Fruit fly (Drosophila melanogaster) Kc167 (cell line): ENCODE results near the gene CG13907.

ENCODE experiments used
- Myc ChIP-seq: fragments of >200 bp; optimal IDR thresholded peaks from 2 replicates; lab custom pipeline; 2017; ENCODE audit warnings: missing external identifiers
- Sin3A ChIP-seq: fragments of >200 bp; optimal IDR thresholded peaks from 2 replicates; lab custom pipeline; 2018; ENCODE audit warnings: missing external identifiers
- h ChIP-seq: fragments of >200 bp; optimal IDR thresholded peaks from 3 replicates; lab custom pipeline; 2018; ENCODE audit warnings: missing external identifiers
- psq ChIP-seq: fragments of >200 bp; optimal IDR thresholded peaks from 2 replicates; lab custom pipeline; 2017; ENCODE audit warnings: missing external identifiers
- ttk ChIP-seq: sonication (Bioruptor generic); optimal IDR thresholded peaks from 2 replicates; lab custom pipeline; 2017; ENCODE audit warnings: missing external identifiers

- no peak for TF ChIP-seq ttk (lab: Kevin White, UChicago)
- TF ChIP-seq h (lab: Kevin White, UChicago) = no peak
- TF ChIP-seq psq (lab: Kevin White, UChicago) = no peak
- TF ChIP-seq Sin3A (lab: Kevin White, UChicago) = no peak
- no peak for TF ChIP-seq Myc (lab: Kevin White, UChicago)
These were observed 38.2 kb downstream of the CG13907 start, which contains the start of gene Cep290 for dm6 chr3L:843626-844025.
